Worm (Caenorhabditis elegans) whole organism, young adult: Measurements from ENCODE around the gene Y4C6A.4.
A peak's percentile ranks its signal among the peaks of the same experiment; 100 is the strongest.
"Not testable (repeated sequence)": the region's sequence is repeated elsewhere in the genome, so short reads cannot be mapped to it uniquely, and the experiment has no call there.

Experiments
- ama-1 ChIP-seq, 3 experiments: fragments of 150-350 bp in 1 of 3; sonication (generic microtip) in 2 of 3; optimal IDR thresholded peaks; 2 replicates each; lab custom pipeline; 2014 to 2018; ENCODE audit warnings: missing biosample characterization in 2 of 3, missing genetic modification characterization in 2 of 3, missing genetic modification reagents in 2 of 3
- dox-1 ChIP-seq: fragments of 200-800 bp; sonication (Bioruptor generic); IDR thresholded peaks from 2 replicates; pipeline ENCODE4 v1.3.6; 2022; ENCODE audit warnings: missing genetic modification reagents, missing genetic modification characterization, missing compliant biosample characterization
- hsf-1 ChIP-seq: fragments of 200-800 bp; sonication (Bioruptor generic); IDR thresholded peaks from 2 replicates; pipeline ENCODE4 v1.3.6; 2022; ENCODE audit warnings: missing genetic modification reagents, missing genetic modification characterization, missing compliant biosample characterization
- lin-35 ChIP-seq, 3 experiments: fragments of 150-350 bp in 2 of 3; sonication (generic microtip) in 1 of 3; optimal IDR thresholded peaks; 2 replicates each; lab custom pipeline; 2014 to 2018; ENCODE audit warnings: missing biosample characterization in 3 of 3, missing genetic modification characterization in 3 of 3, missing genetic modification reagents in 3 of 3
- unc-62 ChIP-seq: fragments of 150-350 bp; optimal IDR thresholded peaks from 2 replicates; lab custom pipeline; 2014; ENCODE audit warnings: missing biosample characterization, missing genetic modification reagents, missing genetic modification characterization

- peak; percentile 34; the same call in 1 of the 2 replicates for TF ChIP-seq hsf-1
- peak; percentile 77 for TF ChIP-seq dox-1 (GFP tag; lab: Robert Waterston, UW)
- not testable (repeated sequence) for TF ChIP-seq ama-1 (optimal IDR thresholded peaks at IDR 0.05; lab: Kevin White, UChicago); ama-1 (GFP tag; optimal IDR thresholded peaks at IDR 0.05; lab: Kevin White, UChicago); lin-35 (GFP tag; optimal IDR thresholded peaks at IDR 0.05; lab: Kevin White, UChicago); unc-62
Measured at ce11 chrIV:5486208-5486731, 33.5 kb downstream of the Y4C6A.4 start, which contains the start of the genes snpc-3.1 and puf-7.
